Fruit fly (Drosophila melanogaster) whole organism, embryonic: Measurements from ENCODE around the gene CG33110.

ENCODE experiments used
- Abd-B ChIP-seq: fragments of 200-800 bp; sonication (Bioruptor generic); optimal IDR thresholded peaks from 2 replicates; lab custom pipeline; 2018; ENCODE audit warnings: missing biosample characterization, mild to moderate bottlenecking, missing genetic modification characterization, moderate library complexity
- Ada2b ChIP-seq: fragments of 200-800 bp; sonication (Bioruptor generic); IDR thresholded peaks from 2 replicates; pipeline ENCODE4 v1.3.6; 2022; ENCODE audit warnings: missing biosample characterization, missing genetic modification characterization
- Awh ChIP-seq: fragments of 200-800 bp; sonication (Bioruptor generic); IDR thresholded peaks from 2 replicates; pipeline ENCODE4, ENCODE4 v1.3.6; 2022; ENCODE audit warnings: missing biosample characterization, missing genetic modification characterization
- Blimp-1 ChIP-seq: fragments of 200-800 bp; sonication (Bioruptor generic); optimal IDR thresholded peaks from 3 replicates; lab custom pipeline; 2018; ENCODE audit warnings: missing biosample characterization, missing genetic modification characterization, mild to moderate bottlenecking, moderate library complexity, missing genetic modification reagents
- CG10147 ChIP-seq: fragments of 200-800 bp; sonication (Bioruptor generic); optimal IDR thresholded peaks from 2 replicates; lab custom pipeline; 2019; ENCODE audit warnings: missing biosample characterization, mild to moderate bottlenecking, missing genetic modification characterization, moderate library complexity
- CG10543 ChIP-seq: fragments of 200-800 bp; sonication (Bioruptor generic); optimal IDR thresholded peaks from 3 replicates; lab custom pipeline; 2017; ENCODE audit warnings: missing biosample characterization, mild to moderate bottlenecking, missing genetic modification characterization, moderate library complexity
- CG10979 ChIP-seq: fragments of 200-800 bp; sonication (Bioruptor generic); optimal IDR thresholded peaks from 2 replicates; lab custom pipeline; 2018; ENCODE audit warnings: missing biosample characterization, mild to moderate bottlenecking, missing genetic modification characterization, moderate library complexity
- CG11456 ChIP-seq: fragments of 200-800 bp; sonication (Bioruptor generic); IDR thresholded peaks from 3 replicates; pipeline ENCODE4 v1.3.6; 2022; ENCODE audit warnings: missing biosample characterization, missing genetic modification characterization
- CG12391 ChIP-seq: fragments of 200-800 bp; sonication (Bioruptor generic); optimal IDR thresholded peaks from 3 replicates; lab custom pipeline; 2018; ENCODE audit warnings: missing biosample characterization, mild to moderate bottlenecking, missing genetic modification characterization, moderate library complexity
- CG12659 ChIP-seq: fragments of 200-800 bp; sonication (Bioruptor generic); optimal IDR thresholded peaks from 3 replicates; lab custom pipeline; 2017; ENCODE audit warnings: mild to moderate bottlenecking, missing biosample characterization, missing genetic modification reagents, missing genetic modification characterization
- CG13123 ChIP-seq: fragments of 200-800 bp; sonication (Bioruptor generic); optimal IDR thresholded peaks from 2 replicates; lab custom pipeline; 2016; ENCODE audit warnings: missing biosample characterization, missing genetic modification characterization
- CG13424 ChIP-seq: fragments of 200-800 bp; sonication (Bioruptor generic); optimal IDR thresholded peaks from 2 replicates; lab custom pipeline; 2019; ENCODE audit warnings: missing biosample characterization, mild to moderate bottlenecking, missing genetic modification characterization, moderate library complexity
- CG16863 ChIP-seq: fragments of 200-800 bp; sonication (Bioruptor generic); optimal IDR thresholded peaks from 3 replicates; lab custom pipeline; 2016; ENCODE audit warnings: missing biosample characterization, missing genetic modification characterization
- CG17802 ChIP-seq: fragments of 200-800 bp; sonication (Bioruptor generic); optimal IDR thresholded peaks from 2 replicates; lab custom pipeline; 2018; ENCODE audit warnings: missing biosample characterization, mild to moderate bottlenecking, missing genetic modification characterization, moderate library complexity
- CG2202 ChIP-seq: fragments of 200-800 bp; sonication (Bioruptor generic); optimal IDR thresholded peaks from 2 replicates; lab custom pipeline; 2018; ENCODE audit warnings: missing biosample characterization, mild to moderate bottlenecking, missing genetic modification characterization
- CG2678 ChIP-seq: fragments of 200-800 bp; sonication (Bioruptor generic); optimal IDR thresholded peaks from 3 replicates; lab custom pipeline; 2019; ENCODE audit warnings: missing biosample characterization, mild to moderate bottlenecking, missing genetic modification characterization, moderate library complexity
- CG2712 ChIP-seq: fragments of 200-800 bp; optimal IDR thresholded peaks from 3 replicates; lab custom pipeline; 2019; ENCODE audit warnings: missing biosample characterization, mild to moderate bottlenecking, missing genetic modification characterization, moderate library complexity
- CG2889 ChIP-seq: fragments of 200-800 bp; sonication (Bioruptor generic); IDR thresholded peaks from 3 replicates; pipeline ENCODE4 v1.3.6; 2022; ENCODE audit warnings: missing biosample characterization, missing genetic modification characterization
- CG3838 ChIP-seq: fragments of 200-800 bp; sonication (Bioruptor generic); optimal IDR thresholded peaks from 3 replicates; lab custom pipeline; 2016; ENCODE audit warnings: missing biosample characterization, missing genetic modification characterization
- CG3847 ChIP-seq: fragments of 200-800 bp; sonication (Bioruptor generic); IDR thresholded peaks from 2 replicates; pipeline ENCODE4 v1.3.6; 2022; ENCODE audit warnings: missing biosample characterization, missing genetic modification characterization
- CG4328 ChIP-seq: fragments of 200-800 bp; sonication (Bioruptor generic); optimal IDR thresholded peaks from 3 replicates; lab custom pipeline; 2017; ENCODE audit warnings: missing biosample characterization, missing genetic modification reagents, missing genetic modification characterization
- CG5180 ChIP-seq: fragments of 200-800 bp; sonication (Bioruptor generic); optimal IDR thresholded peaks from 3 replicates; lab custom pipeline; 2017; ENCODE audit warnings: missing biosample characterization, missing genetic modification characterization, mild to moderate bottlenecking, moderate library complexity, missing genetic modification reagents
- CG6175 ChIP-seq: fragments of 200-800 bp; sonication (Bioruptor generic); IDR thresholded peaks from 3 replicates; pipeline ENCODE4 v1.3.6; 2022; ENCODE audit warnings: missing biosample characterization, missing genetic modification characterization
- CG6272 ChIP-seq: fragments of 200-800 bp; sonication (Bioruptor generic); IDR thresholded peaks from 2 replicates; pipeline ENCODE4 v1.3.6; 2022; ENCODE audit warnings: missing biosample characterization, missing genetic modification characterization
- CG8290 ChIP-seq, 3 experiments: fragments of 200-800 bp; sonication (Bioruptor generic); optimal IDR thresholded peaks; 2 replicates each; lab custom pipeline; 2016 to 2019; ENCODE audit warnings: missing biosample characterization in 3 of 3, missing genetic modification characterization in 3 of 3, mild to moderate bottlenecking in 2 of 3, moderate library complexity in 1 of 3
- CG9609 ChIP-seq: fragments of 200-800 bp; sonication (Bioruptor generic); optimal IDR thresholded peaks from 3 replicates; lab custom pipeline; 2016; ENCODE audit warnings: missing biosample characterization, missing genetic modification characterization
- CoRest ChIP-seq: fragments of 200-800 bp; sonication (Bioruptor generic); optimal IDR thresholded peaks from 3 replicates; lab custom pipeline; 2018; ENCODE audit warnings: missing biosample characterization, mild to moderate bottlenecking, missing genetic modification characterization, moderate library complexity
- Drgx ChIP-seq: fragments of 200-800 bp; sonication (Bioruptor generic); IDR thresholded peaks from 2 replicates; pipeline ENCODE4 v1.3.6; 2022; ENCODE audit warnings: missing biosample characterization, missing genetic modification characterization
- ERR ChIP-seq: fragments of 200-800 bp; sonication (Bioruptor generic); optimal IDR thresholded peaks from 2 replicates; lab custom pipeline; 2016; ENCODE audit warnings: missing biosample characterization, missing genetic modification characterization
- H15 ChIP-seq: fragments of 200-800 bp; sonication (Bioruptor generic); IDR thresholded peaks from 3 replicates; pipeline ENCODE4 v1.3.6; 2022; ENCODE audit warnings: missing biosample characterization, missing genetic modification characterization
- Oli ChIP-seq: fragments of 200-800 bp; sonication (Bioruptor generic); optimal IDR thresholded peaks from 2 replicates; lab custom pipeline; 2018; ENCODE audit warnings: missing biosample characterization, mild to moderate bottlenecking, missing genetic modification characterization, moderate library complexity
- ap ChIP-seq: fragments of 200-800 bp; sonication (Bioruptor generic); IDR thresholded peaks from 2 replicates; pipeline ENCODE4 v1.3.6; 2022; ENCODE audit warnings: missing biosample characterization, missing genetic modification characterization
- bab2 ChIP-seq: fragments of 200-800 bp; sonication (Bioruptor generic); optimal IDR thresholded peaks from 2 replicates; lab custom pipeline; 2016; ENCODE audit warnings: missing biosample characterization, missing genetic modification characterization
- bcd ChIP-seq: fragments of 200-800 bp; sonication (Bioruptor generic); optimal IDR thresholded peaks from 2 replicates; lab custom pipeline; 2017; ENCODE audit warnings: missing biosample characterization, mild to moderate bottlenecking, missing genetic modification characterization
- cas ChIP-seq: fragments of 200-800 bp; sonication (Bioruptor generic); IDR thresholded peaks from 2 replicates; pipeline ENCODE4 v1.3.6; 2022; ENCODE audit warnings: missing biosample characterization, missing genetic modification characterization
- cg ChIP-seq: fragments of 200-800 bp; sonication (Bioruptor generic); optimal IDR thresholded peaks from 3 replicates; lab custom pipeline; 2019; ENCODE audit warnings: missing biosample characterization, mild to moderate bottlenecking, missing genetic modification characterization, moderate library complexity
- emc ChIP-seq: fragments of 200-800 bp; sonication (Bioruptor generic); optimal IDR thresholded peaks from 2 replicates; lab custom pipeline; 2016; ENCODE audit warnings: missing biosample characterization, missing genetic modification characterization
- klu ChIP-seq: fragments of 200-800 bp; sonication (Bioruptor generic); IDR thresholded peaks from 2 replicates; pipeline ENCODE4 v1.3.6; 2022; ENCODE audit warnings: missing biosample characterization, missing genetic modification characterization
- lbe ChIP-seq: fragments of 200-800 bp; sonication (Bioruptor generic); optimal IDR thresholded peaks from 2 replicates; lab custom pipeline; 2016; ENCODE audit warnings: missing biosample characterization, mild to moderate bottlenecking, missing genetic modification characterization
- lov ChIP-seq, 2 experiments: fragments of 200-800 bp in 1 of 2; fragments of >200 bp in 1 of 2; sonication (Bioruptor generic) in 1 of 2; IDR thresholded peaks in 1 of 2; optimal IDR thresholded peaks in 1 of 2; 2 replicates in 1 of 2; 3 replicates in 1 of 2; pipeline versions ENCODE4 v1.3.6 to Lab custom; 2017 to 2022; ENCODE audit warnings: missing biosample characterization in 1 of 2, missing genetic modification characterization in 1 of 2
- mam ChIP-seq: fragments of 200-800 bp; sonication (Bioruptor generic); optimal IDR thresholded peaks from 3 replicates; lab custom pipeline; 2016; ENCODE audit warnings: missing biosample characterization, missing genetic modification characterization
- ro ChIP-seq: fragments of 200-800 bp; sonication (Bioruptor generic); IDR thresholded peaks from 2 replicates; pipeline ENCODE4 v1.3.6; 2022; ENCODE audit warnings: missing biosample characterization, missing genetic modification characterization
- row ChIP-seq: fragments of 200-800 bp; sonication (Bioruptor generic); IDR thresholded peaks from 3 replicates; pipeline ENCODE4 v1.3.6; 2022; ENCODE audit warnings: missing biosample characterization, missing genetic modification characterization
- shn ChIP-seq: fragments of 200-800 bp; sonication (Bioruptor generic); optimal IDR thresholded peaks from 3 replicates; lab custom pipeline; 2016; ENCODE audit warnings: missing biosample characterization, missing genetic modification characterization
- slou ChIP-seq: fragments of 200-800 bp; sonication (Bioruptor generic); optimal IDR thresholded peaks from 3 replicates; lab custom pipeline; 2016; ENCODE audit warnings: missing biosample characterization, missing genetic modification characterization
- ssp ChIP-seq: fragments of 200-800 bp; sonication (Bioruptor generic); IDR thresholded peaks from 2 replicates; pipeline ENCODE4 v1.3.6; 2022; ENCODE audit warnings: missing biosample characterization, missing genetic modification characterization
- tio ChIP-seq: fragments of 200-800 bp; sonication (Bioruptor generic); optimal IDR thresholded peaks from 2 replicates; lab custom pipeline; 2017; ENCODE audit warnings: missing biosample characterization, missing genetic modification characterization, inconsistent platforms
- ttk ChIP-seq: fragments of 200-800 bp; sonication (Bioruptor generic); IDR thresholded peaks from 2 replicates; pipeline ENCODE4 v2.1.2; 2022; ENCODE audit warnings: missing biosample characterization, missing genetic modification characterization
- wek ChIP-seq: fragments of 200-800 bp; sonication (Bioruptor generic); optimal IDR thresholded peaks from 3 replicates; lab custom pipeline; 2018; ENCODE audit warnings: missing biosample characterization, mild to moderate bottlenecking, missing genetic modification characterization, moderate library complexity

Gene CG33110

DNA sequence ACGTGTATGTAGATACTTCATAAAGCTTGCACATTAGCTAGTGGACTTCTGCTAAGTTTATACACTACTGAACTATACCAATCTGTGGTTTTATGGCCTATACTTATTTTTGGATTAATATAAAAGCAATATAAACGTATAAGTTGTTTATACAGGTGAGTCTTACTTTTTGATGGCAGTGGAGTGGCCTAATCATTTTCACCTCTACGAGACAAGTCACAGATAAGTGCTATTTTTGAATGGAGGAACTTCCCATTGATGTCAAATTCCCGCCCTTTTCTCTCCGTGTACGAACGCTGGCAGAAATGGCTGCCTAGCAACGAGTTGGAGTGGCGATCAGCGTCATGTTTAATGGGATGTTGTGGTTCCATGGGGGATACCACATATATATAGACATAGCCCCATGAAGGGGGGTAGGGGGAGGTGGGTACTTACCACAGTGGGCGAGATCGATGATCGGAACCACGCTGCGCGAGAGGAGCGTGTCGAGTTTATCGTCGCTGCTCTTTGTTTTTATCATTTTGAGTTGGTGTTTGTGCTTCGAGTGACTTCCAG, 43.6 kb upstream of the CG33110 start (continued):
- TF ChIP-seq CG9609 (peak; percentile 9), Abd-B (GFP tag; lab: Kevin White, UChicago) (peak; percentile 45), Awh (peak; percentile 17; the same call in 1 of the 2 replicates), CG13424 (tag; lab: Kevin White, UChicago) (peak; percentile 21), Oli (tag; lab: Kevin White, UChicago) (peak; percentile 14), ap (GFP tag; lab: Robert Waterston, UW) (0 out of 2 replicates have a peak, but pooled peaks have one; percentile 24), tio (GFP tag; lab: Kevin White, UChicago) (peak; percentile 43), CG2678 (tag; lab: Kevin White, UChicago) (peak; percentile 55), shn (GFP tag; lab: Kevin White, UChicago) (peak; percentile 36), klu (no peak), mam (GFP tag; lab: Kevin White, UChicago) (peak; percentile 41), CG3847 (GFP tag; lab: Robert Waterston, UW) (no peak), CG16863 (GFP tag; lab: Kevin White, UChicago) (peak; percentile 27), wek (GFP tag; lab: Kevin White, UChicago) (peak; percentile 3), ssp (0 out of 2 replicates have a peak, but pooled peaks have one; percentile 15), CG13123 (GFP tag; lab: Kevin White, UChicago) (no peak), CG2712 (tag; lab: Kevin White, UChicago) (peak; percentile 12), CG11456 (GFP tag; lab: Robert Waterston, UW) (peak; percentile 58; the same call in 1 of the 3 replicates), CG6272 (no peak), CG10147 (GFP tag; lab: Kevin White, UChicago) (no peak), bab2 (GFP tag; lab: Kevin White, UChicago) (peak; percentile 30), Drgx (GFP tag; lab: Robert Waterston, UW) (0 out of 2 replicates have a peak, but pooled peaks have one; percentile 19), ERR (GFP tag; lab: Kevin White, UChicago) (no peak), CG6175 (GFP tag; lab: Robert Waterston, UW) (peak; percentile 46; the same call in 1 of the 3 replicates), lbe (GFP tag; lab: Kevin White, UChicago) (no peak), CG12659 (peak; percentile 15), CG2889 (0 out of 3 replicates have a peak, but pooled peaks have one; percentile 45), CG8290 (GFP tag; optimal IDR thresholded peaks at IDR 0.05; lab: Kevin White, UChicago) (no peak), CG8290 (tag; optimal IDR thresholded peaks at IDR 0.05; lab: Kevin White, UChicago) (peak in 1 of 2 experiments; percentile 42), CG10979 (tag; lab: Kevin White, UChicago) (peak; percentile 31), Blimp-1 (GFP tag; lab: Kevin White, UChicago) (peak; percentile 20), CG2202 (tag; lab: Kevin White, UChicago) (no peak), H15 (no peak), emc (GFP tag; lab: Kevin White, UChicago) (no peak), CG10543 (GFP tag; lab: Kevin White, UChicago) (no peak), cg (GFP tag; lab: Kevin White, UChicago) (peak; percentile 8), slou (GFP tag; lab: Kevin White, UChicago) (peak; percentile 2), CG5180 (GFP tag; lab: Kevin White, UChicago) (peak; percentile 18), ttk (GFP tag; lab: Robert Waterston, UW) (0 out of 2 replicates have a peak, but pooled peaks have one; percentile 5), ro (GFP tag; lab: Robert Waterston, UW) (no peak), Ada2b (GFP tag; lab: Robert Waterston, UW) (peak; percentile 13; the same call in 1 of the 2 replicates), CG3838 (GFP tag; lab: Kevin White, UChicago) (no peak), bcd (GFP tag; lab: Kevin White, UChicago) (peak; percentile 31), row (peak; percentile 57), CG12391 (tag; lab: Kevin White, UChicago) (peak; percentile 10), CoRest (tag; lab: Kevin White, UChicago) (peak; percentile 19), cas (GFP tag; lab: Robert Waterston, UW) (no peak), lov (optimal IDR thresholded peaks at IDR 0.05; lab: Kevin White, UChicago) (no peak), lov (GFP tag; IDR thresholded peaks at IDR 0.05; lab: Robert Waterston, UW) (no peak), CG17802 (tag; lab: Kevin White, UChicago) (peak; percentile 5), CG4328 (peak; percentile 21)
